Fruit fly (Drosophila melanogaster) whole organism, wandering third instar larva: Measurements from ENCODE around the gene CG14718.

Experiments used
- Abd-B ChIP-seq: fragments of >200 bp; optimal IDR thresholded peaks from 2 replicates; lab custom pipeline; 2017; ENCODE audit warnings: missing biosample characterization, missing genetic modification characterization
- Dif ChIP-seq: fragments of 200-275, 200-300 bp; sonication (Bioruptor generic); optimal IDR thresholded peaks from 2 replicates; lab custom pipeline; 2018; ENCODE audit warnings: missing biosample characterization, missing genetic modification characterization; ENCODE audit not compliant: partially characterized antibody
- Hr83 ChIP-seq: fragments of 200-300 bp; sonication (Bioruptor generic); optimal IDR thresholded peaks from 2 replicates; lab custom pipeline; 2016; ENCODE audit warnings: missing biosample characterization, mild to moderate bottlenecking, missing genetic modification characterization, moderate library complexity; ENCODE audit not compliant: poor library complexity, severe bottlenecking
- Jra ChIP-seq: sonication (Bioruptor generic); optimal IDR thresholded peaks from 2 replicates; lab custom pipeline; 2016; ENCODE audit warnings: missing biosample characterization, missing genetic modification characterization
- Mio ChIP-seq: sonication (Bioruptor generic); optimal IDR thresholded peaks from 2 replicates; lab custom pipeline; 2016; ENCODE audit warnings: missing biosample characterization, missing genetic modification characterization
- brk ChIP-seq: fragments of 200-800 bp; sonication (Bioruptor generic); optimal IDR thresholded peaks from 2 replicates; lab custom pipeline; 2016; ENCODE audit warnings: missing biosample characterization, mild to moderate bottlenecking, missing genetic modification characterization
- h ChIP-seq: fragments of 200-800 bp; sonication (Bioruptor generic); optimal IDR thresholded peaks from 3 replicates; lab custom pipeline; 2016; ENCODE audit warnings: missing biosample characterization, mild to moderate bottlenecking, missing genetic modification characterization
- tai ChIP-seq: sonication (Bioruptor generic); optimal IDR thresholded peaks from 2 replicates; lab custom pipeline; 2016; ENCODE audit warnings: missing biosample characterization, missing genetic modification characterization
- usp ChIP-seq: fragments of >200 bp; optimal IDR thresholded peaks from 2 replicates; lab custom pipeline; 2017; ENCODE audit warnings: missing biosample characterization, missing genetic modification characterization

dm6 chr3R:11656614-11657216 lies 43.7 kb upstream of the CG14718 start:
- TF ChIP-seq brk (GFP tag; lab: Kevin White, UChicago): peak; percentile 97
- TF ChIP-seq usp: no peak
- no peak for TF ChIP-seq Abd-B (GFP tag; lab: Kevin White, UChicago)
- TF ChIP-seq h (GFP tag; lab: Kevin White, UChicago): peak; percentile 99
- TF ChIP-seq Jra: peak; percentile 92
- peak; percentile 86 for TF ChIP-seq Mio
- TF ChIP-seq Hr83 (GFP tag; lab: Kevin White, UChicago): peak; percentile 94
- peak; percentile 95 for TF ChIP-seq tai
- TF ChIP-seq Dif (GFP tag; lab: Kevin White, UChicago): peak; percentile 22
